Worm (Caenorhabditis elegans) whole organism, dauer: ENCODE results near the gene F57G4.11.

Experiments used
- unc-62 ChIP-seq: sonication (generic microtip); optimal IDR thresholded peaks from 2 replicates; lab custom pipeline; 2017; ENCODE audit warnings: missing biosample characterization, missing genetic modification reagents, missing genetic modification characterization

F57G4.11 gene

DNA sequence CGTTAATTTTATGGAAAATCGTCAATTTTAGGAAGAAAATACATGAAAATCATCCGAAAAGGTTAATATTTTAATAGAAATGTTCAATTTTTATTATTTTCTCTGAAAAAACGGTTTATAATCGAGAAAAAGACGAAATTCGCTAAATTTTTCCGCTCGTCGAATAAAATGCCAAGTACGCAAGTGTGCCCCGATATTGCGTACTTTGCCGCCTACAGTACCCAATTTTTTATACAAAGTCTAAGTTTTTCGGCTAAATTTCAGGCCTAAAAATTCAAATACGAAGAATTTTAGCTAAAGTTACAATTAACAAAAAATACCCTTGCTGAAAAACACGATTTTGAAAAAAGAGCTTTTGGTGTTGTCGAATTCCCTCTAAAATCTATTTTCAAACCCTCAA is 33.8 kb downstream of the F57G4.11 start:
- TF ChIP-seq unc-62: no peak

DNA sequence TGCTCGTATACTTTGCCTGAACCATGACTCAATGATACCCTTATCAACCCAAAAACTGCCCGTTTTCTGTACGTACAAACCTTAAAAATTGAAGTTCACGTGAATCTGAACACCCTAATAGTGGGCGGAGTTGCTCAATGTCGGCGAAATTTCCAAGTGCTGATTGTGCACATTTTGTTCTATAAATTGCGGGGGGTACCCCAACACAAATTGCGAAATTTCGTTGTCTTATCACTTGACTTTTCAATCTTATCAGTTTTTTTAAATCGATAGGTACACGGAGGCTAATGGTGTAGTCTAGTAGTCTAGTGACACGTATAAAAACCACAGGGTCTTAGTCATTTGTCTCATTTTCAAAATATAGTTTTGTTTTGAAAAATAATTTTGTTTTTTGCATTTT is 34.2 kb downstream of the F57G4.11 start, which contains the start of gene fbxa-108:
Gene fbxa-108 (minus strand): TSS at position 158 of the 400 bp plus-strand sequence.
- no peak for TF ChIP-seq unc-62

DNA sequence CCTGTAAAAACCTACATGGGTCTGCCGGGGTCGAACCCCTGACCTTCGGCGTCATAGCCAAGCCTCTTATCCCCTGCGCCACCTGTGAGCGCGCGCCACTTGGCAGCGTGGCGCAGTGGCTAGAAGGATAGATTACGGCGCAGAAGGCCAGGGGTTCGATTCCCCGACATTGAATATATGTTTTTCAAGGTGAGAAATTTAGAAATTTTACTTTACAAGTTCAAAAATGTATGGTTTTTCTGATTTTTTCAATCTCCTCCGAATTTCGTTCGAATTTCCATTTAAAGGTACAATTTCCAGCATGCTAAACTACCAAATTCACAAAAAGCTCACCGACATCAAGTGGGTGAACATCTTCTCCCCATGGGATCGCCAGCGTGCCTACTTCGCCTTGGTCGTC is 35.0 kb downstream of the F57G4.11 start, which contains the start of gene dgat-2:
Gene dgat-2 (plus strand): TSS at position 301 of the 400 bp plus-strand sequence.
- TF ChIP-seq unc-62: no peak

DNA sequence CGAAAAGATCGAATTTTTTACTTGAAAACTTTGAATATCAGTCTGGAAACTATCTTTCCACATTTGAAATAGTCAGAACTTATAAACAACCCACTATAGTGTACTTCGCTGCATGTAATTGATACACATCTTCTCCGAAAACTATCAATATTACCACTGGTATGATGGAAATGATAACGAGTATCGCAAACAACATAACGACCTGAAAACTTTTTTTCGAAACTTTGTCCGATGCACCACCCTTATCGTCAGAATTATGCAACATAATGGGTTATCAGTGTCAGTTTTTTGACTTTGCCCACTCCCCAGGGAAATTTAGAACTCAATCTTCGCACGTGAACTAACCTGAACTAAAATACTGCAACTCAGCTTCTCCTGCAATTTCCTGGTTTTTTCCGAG is 37.3 kb downstream of the F57G4.11 start:
- TF ChIP-seq unc-62: no peak

DNA sequence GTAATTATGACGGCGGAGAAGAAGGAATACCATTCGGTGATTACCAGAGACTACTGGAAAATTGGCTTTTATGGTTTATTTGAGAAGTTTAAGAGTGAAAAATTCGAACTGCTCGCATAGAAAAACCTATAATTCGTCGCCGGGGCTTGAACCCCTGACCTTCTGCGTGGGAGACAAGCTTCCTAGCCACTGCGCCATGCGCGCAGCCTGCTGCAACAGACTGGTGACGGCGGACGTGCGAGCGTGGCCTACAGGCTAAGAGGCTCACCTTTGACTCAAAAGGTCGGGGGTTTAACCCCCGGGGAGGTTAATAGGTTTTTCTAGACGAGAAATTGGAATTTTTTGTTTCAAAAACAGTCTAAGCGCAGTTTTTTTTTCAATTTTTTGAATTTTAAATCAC is 39.4 kb downstream of the F57G4.11 start:
- TF ChIP-seq unc-62: no peak

DNA sequence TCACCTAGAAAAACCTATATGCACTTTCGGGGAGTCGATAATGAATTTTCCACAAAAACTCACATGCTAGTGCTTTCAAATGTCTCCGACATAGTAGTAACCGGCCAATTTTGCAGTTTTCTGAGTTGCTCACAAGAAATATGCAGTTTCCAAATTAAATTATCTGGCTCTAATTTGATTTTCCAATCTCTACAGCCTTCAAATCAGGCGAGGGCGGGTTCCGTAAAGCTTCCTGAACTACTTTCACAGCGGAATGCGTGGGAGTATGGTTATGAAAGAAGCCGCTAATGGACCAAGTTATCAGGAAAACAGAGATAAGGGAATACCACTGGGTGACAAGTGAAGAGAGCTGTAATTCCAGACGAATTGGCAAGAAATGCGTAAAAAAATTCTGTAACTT is 40.9 kb downstream of the F57G4.11 start, which contains the start of gene F59A1.11:
Gene F59A1.11 (minus strand): TSS at position 101 of the 400 bp plus-strand sequence.
- TF ChIP-seq unc-62: no peak

DNA sequence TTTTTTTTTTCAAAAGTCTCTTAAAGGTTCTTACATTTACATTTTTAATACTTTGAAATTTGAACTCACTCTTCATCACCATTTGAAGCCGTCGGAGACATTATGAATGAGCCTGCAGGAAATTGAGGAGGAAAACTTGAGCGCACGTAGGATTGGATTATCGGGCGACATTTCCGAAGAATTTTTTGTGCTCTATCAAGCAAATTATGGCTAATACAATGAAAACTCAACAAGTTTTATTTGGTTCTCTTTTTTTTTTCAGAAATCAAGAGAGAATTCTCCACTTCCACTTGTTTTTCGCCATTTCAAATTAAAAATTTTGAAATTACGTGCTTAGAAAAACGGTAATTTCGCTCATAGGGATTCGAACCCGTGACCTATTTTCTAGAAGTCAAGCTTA is 42.7 kb downstream of the F57G4.11 start, which contains the start of gene F59A1.12:
Gene F59A1.12 (minus strand): TSS at position 101 of the 400 bp plus-strand sequence.
- no peak for TF ChIP-seq unc-62

DNA sequence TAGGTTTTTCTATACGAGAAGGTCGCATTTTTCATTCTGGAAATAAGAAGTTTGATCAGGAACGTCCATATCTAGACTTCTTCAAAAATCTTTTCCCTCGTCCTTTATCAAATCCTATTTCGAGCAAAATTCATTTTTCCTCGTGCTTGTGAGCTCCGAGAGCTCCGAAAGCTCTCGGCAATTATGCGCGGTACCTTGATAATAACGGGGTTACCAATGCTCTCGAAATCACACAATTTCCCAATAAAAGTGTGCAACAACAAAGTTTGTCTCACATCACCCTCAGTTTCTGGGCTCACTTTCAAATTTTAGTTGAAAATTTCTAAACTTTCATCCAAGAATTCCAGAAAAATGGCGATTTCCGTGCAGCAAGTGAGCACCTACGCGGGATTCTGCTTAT is 43.5 kb downstream of the F57G4.11 start, which contains the start of gene str-89:
Gene str-89 (plus strand): TSS at position 301 of the 400 bp plus-strand sequence.
- no peak for TF ChIP-seq unc-62

DNA sequence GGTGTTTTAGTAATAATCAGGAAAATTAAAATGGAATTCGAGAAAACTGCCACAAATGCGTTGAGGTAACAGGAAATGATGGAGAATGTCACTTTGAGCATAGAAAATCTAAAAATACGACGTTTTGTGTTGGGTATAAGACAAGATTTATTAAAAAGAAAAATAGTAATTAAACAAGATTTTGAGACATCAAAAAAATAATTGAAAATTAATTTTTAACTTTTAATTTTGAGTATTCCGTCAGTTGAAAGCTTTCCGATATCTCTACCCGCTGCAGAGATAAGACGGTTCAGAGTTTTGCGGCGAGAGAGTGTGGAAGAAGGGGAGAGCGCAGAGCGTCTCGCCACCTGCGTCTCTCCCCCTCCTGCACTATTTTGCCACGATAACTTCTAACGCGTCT is 48.3 kb downstream of the F57G4.11 start, which contains the start of gene str-93:
Gene str-93 (minus strand): TSS at position 101 of the 400 bp plus-strand sequence.
- no peak for TF ChIP-seq unc-62

DNA sequence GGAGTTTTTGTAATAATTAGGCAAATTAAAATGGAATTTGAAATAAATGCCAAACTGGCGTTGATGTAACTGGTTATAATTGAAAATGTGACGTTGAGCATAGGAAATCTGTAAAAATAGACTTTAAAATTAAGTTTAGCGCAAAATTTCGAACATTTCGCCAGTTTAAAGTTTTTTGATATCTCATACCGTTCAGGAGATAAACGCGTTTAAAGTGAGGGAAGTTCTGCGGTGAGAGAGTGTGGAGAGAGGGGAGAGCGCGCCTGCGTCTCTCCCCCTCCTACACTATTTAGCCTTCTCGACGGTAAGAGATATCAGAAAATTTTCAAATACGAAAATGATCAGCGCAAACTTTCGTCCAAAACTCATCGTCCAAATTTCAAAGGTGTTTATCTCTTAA is 51.5 kb downstream of the F57G4.11 start, which contains the start of gene str-92:
Gene str-92 (minus strand): TSS at position 101 of the 400 bp plus-strand sequence.
- TF ChIP-seq unc-62: no peak
